Worm (Caenorhabditis elegans) whole organism, late embryonic: ENCODE data around the gene B0272.3.

ENCODE experiments used
- ceh-2 ChIP-seq: sonication (generic microtip); optimal IDR thresholded peaks from 2 replicates; lab custom pipeline; 2016; ENCODE audit warnings: missing genotype, missing genetic modification characterization, missing compliant biosample characterization
- elt-2 ChIP-seq: sonication (generic microtip); optimal IDR thresholded peaks from 2 replicates; lab custom pipeline; 2016; ENCODE audit warnings: missing genetic modification reagents, missing genetic modification characterization, missing compliant biosample characterization
- fax-1 ChIP-seq: sonication (generic microtip); optimal IDR thresholded peaks from 2 replicates; lab custom pipeline; 2016; ENCODE audit warnings: missing genotype, missing genetic modification characterization, missing compliant biosample characterization
- fkh-10 ChIP-seq: fragments of 150-350 bp; optimal IDR thresholded peaks from 2 replicates; lab custom pipeline; 2014; ENCODE audit warnings: missing biosample characterization, missing genetic modification reagents, missing genetic modification characterization
- mec-3 ChIP-seq: sonication (generic microtip); optimal IDR thresholded peaks from 2 replicates; lab custom pipeline; 2016; ENCODE audit warnings: borderline replicate concordance, missing genetic modification characterization, missing compliant biosample characterization
- nhr-11 ChIP-seq: fragments of 150-350 bp; optimal IDR thresholded peaks from 2 replicates; lab custom pipeline; 2014; ENCODE audit warnings: missing biosample characterization, missing genetic modification characterization
- pax-1 ChIP-seq: fragments of 150-350 bp; optimal IDR thresholded peaks from 2 replicates; lab custom pipeline; 2014; ENCODE audit warnings: missing biosample characterization, missing genetic modification characterization
- rnt-1 ChIP-seq: sonication (generic microtip); optimal IDR thresholded peaks from 2 replicates; lab custom pipeline; 2016; ENCODE audit warnings: missing genetic modification characterization, missing compliant biosample characterization

DNA sequence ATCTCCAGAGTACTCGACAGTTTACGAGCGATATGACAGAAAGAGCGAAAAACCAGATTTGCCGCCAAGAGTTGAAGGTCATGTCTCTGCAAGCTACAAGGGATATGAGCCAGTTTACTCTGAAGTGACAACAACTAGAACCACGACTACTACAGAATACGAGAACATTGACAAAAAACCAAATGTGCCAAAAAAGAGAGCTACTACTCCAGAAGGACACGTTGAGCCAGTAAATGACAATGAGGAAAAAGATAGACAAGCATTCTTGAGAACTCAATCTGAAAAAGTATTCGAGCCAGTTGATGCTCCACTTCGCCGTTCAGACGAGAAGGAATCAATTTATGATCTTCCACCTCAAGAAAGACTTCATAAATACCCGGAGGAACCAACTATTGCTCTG lies 13.9 kb upstream of the B0272.3 start:
- TF ChIP-seq pax-1, result no peak
- no peak for TF ChIP-seq ceh-2 (tag; lab: Kevin White, UChicago)
- TF ChIP-seq fkh-10 (GFP tag; lab: Kevin White, UChicago), result no peak
- no peak for TF ChIP-seq nhr-11 (tag; lab: Kevin White, UChicago)
- no peak for TF ChIP-seq fax-1 (tag; lab: Kevin White, UChicago)
- TF ChIP-seq elt-2 (tag; lab: Kevin White, UChicago), result no peak
- no peak for TF ChIP-seq mec-3 (tag; lab: Kevin White, UChicago)
- TF ChIP-seq rnt-1, result no peak
